Worm (Caenorhabditis elegans) whole organism, L4 larva: ENCODE results near the gene fbxb-76.

Source experiments
- F10B5.3 ChIP-seq: sonication (generic microtip); optimal IDR thresholded peaks from 2 replicates; lab custom pipeline; 2016; ENCODE audit warnings: mild to moderate bottlenecking, missing genetic modification characterization, missing compliant biosample characterization
- F37D6.2 ChIP-seq: sonication (generic microtip); optimal IDR thresholded peaks from 2 replicates; lab custom pipeline; 2016; ENCODE audit warnings: mild to moderate bottlenecking, missing genetic modification characterization, missing compliant biosample characterization
- F44E2.7 ChIP-seq: fragments of 200-800 bp; sonication (Bioruptor generic); IDR thresholded peaks from 2 replicates; pipeline ENCODE4 v2.1.2; 2022; ENCODE audit warnings: missing genetic modification characterization, missing compliant biosample characterization
- T20F7.1 ChIP-seq: fragments of 200-800 bp; sonication (Bioruptor generic); optimal IDR thresholded peaks from 2 replicates; lab custom pipeline; 2018; ENCODE audit warnings: mild to moderate bottlenecking, missing genetic modification characterization, missing compliant biosample characterization
- Y75B8A.6 ChIP-seq: fragments of 200-800 bp; sonication (Bioruptor generic); IDR thresholded peaks from 2 replicates; pipeline ENCODE4 v1.3.6; 2022; ENCODE audit warnings: missing genetic modification reagents, missing genetic modification characterization, missing compliant biosample characterization
- ZK546.5 ChIP-seq, 2 experiments: sonication (generic microtip); optimal IDR thresholded peaks; 2 replicates each; lab custom pipeline; 2017; ENCODE audit warnings: missing biosample characterization in 2 of 2, missing genetic modification characterization in 2 of 2
- ceh-28 ChIP-seq: fragments of 150-350 bp; optimal IDR thresholded peaks from 2 replicates; lab custom pipeline; 2014; ENCODE audit warnings: missing biosample characterization, missing genetic modification reagents, missing genetic modification characterization
- ceh-32 ChIP-seq: sonication (generic microtip); optimal IDR thresholded peaks from 2 replicates; lab custom pipeline; 2016; ENCODE audit warnings: mild to moderate bottlenecking, missing genetic modification characterization, missing compliant biosample characterization; ENCODE audit not compliant: poor library complexity
- ceh-82 ChIP-seq: sonication (generic microtip); optimal IDR thresholded peaks from 2 replicates; lab custom pipeline; 2017; ENCODE audit warnings: missing biosample characterization, missing genetic modification characterization
- ces-1 ChIP-seq: fragments of 150-350 bp; sonication (generic microtip); optimal IDR thresholded peaks from 4 replicates; lab custom pipeline; 2014; ENCODE audit warnings: missing biosample characterization, missing genetic modification reagents, missing genetic modification characterization
- cey-2 ChIP-seq: sonication (generic microtip); optimal IDR thresholded peaks from 3 replicates; lab custom pipeline; 2017; ENCODE audit warnings: missing genetic modification characterization, mild to moderate bottlenecking, missing compliant biosample characterization, antibody characterized with exemption, borderline replicate concordance; ENCODE audit not compliant: insufficient read depth
- daf-12 ChIP-seq: fragments of 150-350 bp; optimal IDR thresholded peaks from 2 replicates; lab custom pipeline; 2014; ENCODE audit warnings: missing biosample characterization, missing genetic modification reagents, missing genetic modification characterization
- daf-16 ChIP-seq, 3 experiments: sonication (generic microtip); optimal IDR thresholded peaks; 2 replicates each; lab custom pipeline; 2016 to 2017; ENCODE audit warnings: missing genetic modification characterization in 3 of 3, missing genetic modification reagents in 3 of 3, mild to moderate bottlenecking in 2 of 3, missing compliant biosample characterization in 2 of 3, missing biosample characterization in 1 of 3, moderate library complexity in 1 of 3
- daf-19 ChIP-seq: fragments of 200-800 bp; sonication (Bioruptor generic); conservative IDR thresholded peaks from 2 replicates; pipeline ENCODE4 v1.3.6; 2022; ENCODE audit warnings: missing genetic modification characterization, missing compliant biosample characterization
- dmd-9 ChIP-seq: fragments of 200-800 bp; sonication (Bioruptor generic); IDR thresholded peaks from 2 replicates; pipeline ENCODE4 v1.3.6; 2022; ENCODE audit warnings: missing genetic modification reagents, missing genetic modification characterization, missing compliant biosample characterization
- dpl-1 ChIP-seq: fragments of 150-350 bp; optimal IDR thresholded peaks from 2 replicates; lab custom pipeline; 2014; ENCODE audit warnings: missing biosample characterization, missing genetic modification reagents, missing genetic modification characterization
- dve-1 ChIP-seq: sonication (generic microtip); optimal IDR thresholded peaks from 2 replicates; lab custom pipeline; 2017; ENCODE audit warnings: antibody characterized with exemption, mild to moderate bottlenecking, missing genetic modification characterization, missing compliant biosample characterization; ENCODE audit not compliant: insufficient read depth
- egl-27 ChIP-seq: sonication (generic microtip); optimal IDR thresholded peaks from 3 replicates; lab custom pipeline; 2017; ENCODE audit warnings: missing biosample characterization, missing genetic modification reagents, missing genetic modification characterization
- gei-8 ChIP-seq: fragments of 200-800 bp; sonication (Bioruptor generic); optimal IDR thresholded peaks from 2 replicates; lab custom pipeline; 2018; ENCODE audit warnings: mild to moderate bottlenecking, missing genetic modification characterization, missing compliant biosample characterization
- hlh-30 ChIP-seq: sonication (generic microtip); optimal IDR thresholded peaks from 2 replicates; lab custom pipeline; 2017; ENCODE audit warnings: antibody characterized with exemption, mild to moderate bottlenecking, missing genetic modification characterization, missing compliant biosample characterization; ENCODE audit not compliant: insufficient read depth
- hmg-1.1 ChIP-seq: fragments of 200-800 bp; sonication (Bioruptor generic); IDR thresholded peaks from 2 replicates; pipeline ENCODE4 v1.3.6; 2022; ENCODE audit warnings: missing genetic modification reagents, missing genetic modification characterization, missing compliant biosample characterization
- jun-1 ChIP-seq: fragments of 150-350 bp; optimal IDR thresholded peaks from 2 replicates; lab custom pipeline; 2014; ENCODE audit warnings: missing biosample characterization, missing genetic modification reagents, missing genetic modification characterization
- mes-2 ChIP-seq: sonication (generic microtip); optimal IDR thresholded peaks from 2 replicates; lab custom pipeline; 2016; ENCODE audit warnings: missing genotype, mild to moderate bottlenecking, missing genetic modification characterization, missing compliant biosample characterization; ENCODE audit not compliant: poor library complexity, severe bottlenecking
- mxl-2 ChIP-seq: fragments of 200-800 bp; sonication (Bioruptor generic); conservative IDR thresholded peaks from 2 replicates; pipeline ENCODE4 v1.3.6; 2022; ENCODE audit warnings: missing genetic modification reagents, missing genetic modification characterization, missing compliant biosample characterization
- mxl-3 ChIP-seq: fragments of 200-800 bp; sonication (Bioruptor generic); optimal IDR thresholded peaks from 2 replicates; lab custom pipeline; 2018; ENCODE audit warnings: mild to moderate bottlenecking, missing genetic modification characterization, missing compliant biosample characterization
- nhr-10 ChIP-seq: fragments of 150-350 bp; optimal IDR thresholded peaks from 2 replicates; lab custom pipeline; 2014; ENCODE audit warnings: missing biosample characterization, missing genetic modification characterization
- nhr-48 ChIP-seq: sonication (generic microtip); optimal IDR thresholded peaks from 2 replicates; lab custom pipeline; 2016; ENCODE audit warnings: mild to moderate bottlenecking, missing genetic modification characterization, missing compliant biosample characterization
- nhr-76 ChIP-seq: fragments of 150-350 bp; optimal IDR thresholded peaks from 2 replicates; lab custom pipeline; 2014; ENCODE audit warnings: missing biosample characterization, missing genetic modification characterization
- set-16 ChIP-seq: fragments of 200-800 bp; sonication (Bioruptor generic); IDR thresholded peaks from 2 replicates; pipeline ENCODE4 v1.3.6; 2022; ENCODE audit warnings: missing genetic modification reagents, missing genetic modification characterization, missing compliant biosample characterization
- skn-1 ChIP-seq: fragments of 150-350 bp; optimal IDR thresholded peaks from 2 replicates; lab custom pipeline; 2014; ENCODE audit warnings: missing biosample characterization, missing genetic modification characterization
- spr-1 ChIP-seq: sonication (generic microtip); optimal IDR thresholded peaks from 2 replicates; lab custom pipeline; 2016; ENCODE audit warnings: mild to moderate bottlenecking, missing genetic modification characterization, missing compliant biosample characterization
- tra-1 ChIP-seq: fragments of 200-800 bp; sonication (Bioruptor generic); IDR thresholded peaks from 2 replicates; pipeline ENCODE4 v1.3.6; 2022; ENCODE audit warnings: missing genetic modification reagents, missing genetic modification characterization, missing compliant biosample characterization
- unc-62 ChIP-seq, 3 experiments: fragments of 150-350 bp in 1 of 3; sonication (generic microtip); optimal IDR thresholded peaks in 2 of 3; peaks in 1 of 3; 1 replicate in 1 of 3; 2 replicates in 2 of 3; lab custom pipeline; 2014 to 2017; ENCODE audit warnings: missing biosample characterization in 3 of 3, missing genetic modification characterization in 3 of 3, missing genetic modification reagents in 3 of 3, missing genotype in 1 of 3
- zag-1 ChIP-seq: fragments of 150-350 bp; optimal IDR thresholded peaks from 2 replicates; lab custom pipeline; 2014; ENCODE audit warnings: missing biosample characterization, missing genetic modification characterization
- zip-2 ChIP-seq: fragments of 150-350 bp; optimal IDR thresholded peaks from 2 replicates; lab custom pipeline; 2014; ENCODE audit warnings: missing biosample characterization, missing genetic modification characterization
- ztf-11 ChIP-seq: fragments of 150-350 bp; optimal IDR thresholded peaks from 2 replicates; lab custom pipeline; 2014; ENCODE audit warnings: missing biosample characterization, missing genetic modification characterization
- ztf-7 ChIP-seq: fragments of 150-350 bp; optimal IDR thresholded peaks from 2 replicates; lab custom pipeline; 2014; ENCODE audit warnings: missing biosample characterization, missing genetic modification characterization

Gene fbxb-76

ce11 chrIV:11379254-11379653 lies at the start of gene fbxb-76:
Gene fbxb-76, minus strand, starts transcription at chrIV:11379354.
- TF ChIP-seq spr-1 (tag; lab: Kevin White, UChicago) (no peak), daf-12 (tag; lab: Kevin White, UChicago) (no peak), Y75B8A.6 (GFP tag; lab: Robert Waterston, UW) (no peak), daf-19 (no peak), skn-1 (no peak), mxl-2 (no peak), T20F7.1 (no peak), F10B5.3 (tag; lab: Kevin White, UChicago) (no peak), zip-2 (no peak), ceh-82 (tag; lab: Kevin White, UChicago) (no peak), ceh-32 (tag; lab: Kevin White, UChicago) (no peak), nhr-48 (no peak)

- TF ChIP-seq nhr-10 (tag; lab: Kevin White, UChicago) (no peak), dve-1 (tag; lab: Kevin White, UChicago) (no peak), tra-1 (no peak), mxl-3 (GFP tag; lab: Kevin White, UChicago) (no peak), Y75B8A.6 (GFP tag; lab: Robert Waterston, UW) (no peak), ces-1 (GFP tag; lab: Kevin White, UChicago) (no peak), set-16 (GFP tag; lab: Robert Waterston, UW) (no peak), mes-2 (tag; lab: Kevin White, UChicago) (no peak), zag-1 (tag; lab: Kevin White, UChicago) (no peak), nhr-76 (tag; lab: Kevin White, UChicago) (no peak), ZK546.5 (tag; optimal IDR thresholded peaks at IDR 0.05; lab: Kevin White, UChicago) (no peak), hlh-30 (tag; lab: Kevin White, UChicago) (no peak), gei-8 (no peak), ztf-11 (tag; lab: Kevin White, UChicago) (no peak), zip-2 (no peak), F37D6.2 (no peak), jun-1 (tag; lab: Kevin White, UChicago) (no peak)
These were observed 46.3 kb upstream of the fbxb-76 start, which contains the start of gene kin-4 for ce11 chrIV:11425442-11425841. Gene kin-4, plus strand, starts transcription at chrIV:11425742.

DNA sequence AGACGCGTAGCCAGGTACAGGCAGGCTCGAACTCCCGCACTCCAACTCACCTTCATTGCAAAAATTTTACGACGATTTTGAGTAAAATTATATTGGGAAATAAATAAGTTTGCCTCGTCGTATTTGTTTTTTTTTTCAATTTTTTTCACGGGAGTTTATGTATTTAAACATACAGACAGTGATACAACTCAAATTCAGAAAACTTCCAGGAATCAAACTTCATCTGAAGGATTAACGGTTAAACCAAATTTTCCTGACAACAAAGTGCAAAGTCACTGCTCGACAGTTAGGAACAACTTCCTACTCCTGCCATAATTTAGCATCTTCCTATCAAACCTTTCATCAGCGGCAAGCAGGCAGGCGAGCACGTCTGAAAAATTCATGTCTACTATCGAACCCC lies 45.7 kb upstream of the fbxb-76 start, which contains the start of gene F22B3.8:
Gene F22B3.8, minus strand, starts transcription at position 101 of the 400 bp plus-strand sequence.
- TF ChIP-seq ztf-7 (tag; lab: Kevin White, UChicago) (no peak), dmd-9 (GFP tag; lab: Robert Waterston, UW) (no peak), unc-62 (GFP tag; optimal IDR thresholded peaks at IDR 0.05 in 1 of 2; lab: Kevin White, UChicago) (peak in 1 of 2 experiments; percentile 39), unc-62 (tag; optimal IDR thresholded peaks at IDR 0.05; lab: Kevin White, UChicago) (no peak)
- TF ChIP-seq, all 104 proteins: peak for 1

- TF ChIP-seq egl-27 (tag; lab: Kevin White, UChicago) (no peak), ztf-7 (tag; lab: Kevin White, UChicago) (no peak), F44E2.7 (GFP tag; lab: Robert Waterston, UW) (no peak), ceh-28 (tag; lab: Kevin White, UChicago) (no peak), dpl-1 (GFP tag; lab: Kevin White, UChicago) (no peak), daf-16 (GFP tag; optimal IDR thresholded peaks at IDR 0.05; lab: Kevin White, UChicago) (no peak), daf-16 (tag; optimal IDR thresholded peaks at IDR 0.05; lab: Kevin White, UChicago) (no peak), cey-2 (no peak), hmg-1.1 (GFP tag; lab: Robert Waterston, UW) (no peak)
These were observed 42.5 kb upstream of the fbxb-76 start, which contains the start of gene F22B3.7 for ce11 chrIV:11421696-11422095. Gene F22B3.7, minus strand, starts transcription at chrIV:11421796.
